Fruit fly (Drosophila melanogaster): Measurements from ENCODE around the gene ATPsynE.
A peak's percentile ranks its signal among the peaks of the same experiment; 100 is the strongest.

The ATPsynE gene

DNA sequence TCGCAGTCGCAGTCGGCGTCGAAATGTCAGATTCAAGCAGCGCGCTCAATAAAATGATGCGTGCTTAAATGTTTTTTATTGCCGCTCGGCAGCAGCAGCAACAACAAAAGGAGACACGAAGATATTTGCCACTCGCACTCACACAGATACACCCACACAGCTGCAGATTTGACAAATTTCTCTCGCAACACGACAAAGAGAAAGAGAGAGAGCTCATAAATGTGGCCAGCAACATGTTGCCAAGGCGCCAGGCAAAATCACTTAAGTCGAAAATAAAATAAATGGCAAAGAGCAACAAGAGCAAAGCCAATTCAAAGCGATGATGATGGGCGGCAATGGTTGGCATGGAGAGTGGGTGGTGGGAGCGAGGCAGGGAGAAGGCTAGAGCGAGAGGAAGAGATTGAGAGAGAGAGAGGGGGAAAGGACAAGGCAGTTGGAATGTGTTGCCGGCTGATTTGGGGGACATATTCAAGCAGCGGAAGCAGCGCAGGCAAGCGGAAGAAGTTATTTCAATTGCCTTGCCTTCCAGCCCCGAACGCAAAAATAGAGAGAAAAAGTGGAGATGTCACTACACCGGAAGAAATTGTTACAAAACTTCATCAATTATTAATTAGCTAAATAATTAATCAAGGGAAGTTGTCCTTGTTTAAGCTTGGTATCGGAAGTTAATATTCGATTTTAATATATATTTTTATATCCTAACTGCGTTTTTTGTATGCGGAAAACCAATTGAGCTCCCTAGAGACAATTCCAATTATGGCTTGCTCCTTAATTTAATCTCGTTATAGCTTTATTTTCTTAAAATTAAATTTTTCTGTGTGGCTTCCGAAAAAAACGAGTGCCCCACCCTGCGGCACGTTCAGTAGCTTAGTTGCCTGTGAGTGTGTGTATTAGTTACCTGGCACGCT, 20.3 kb downstream of the ATPsynE start (continued):
- TF ChIP-seq CG10979 (tag; optimal IDR thresholded peaks at IDR 0.05) (peak; percentile 50), CG34224 (GFP tag; IDR thresholded peaks at IDR 0.05; ENCODE audit: partially characterized antibody) (peak; percentile 47; the same call in 1 of the 3 replicates), CG12942 (GFP tag; optimal IDR thresholded peaks at IDR 0.05) (peak; percentile 12), phol (tag; optimal IDR thresholded peaks at IDR 0.05) (peak; percentile 66), CG9932 (GFP tag; IDR thresholded peaks at IDR 0.05) (peak; percentile 30; the same call in 1 of the 2 replicates), slou (GFP tag; optimal IDR thresholded peaks at IDR 0.05) (peak; percentile 56), Dll (GFP tag; IDR thresholded peaks at IDR 0.05; ENCODE audit: partially characterized antibody) (peak; percentile 53; the same call in 2 of the 4 replicates), trem (tag; optimal IDR thresholded peaks at IDR 0.05) (peak; percentile 9), zf30C (GFP tag; optimal IDR thresholded peaks at IDR 0.05) (no peak), CG8290 (GFP tag; optimal IDR thresholded peaks at IDR 0.05) (no peak), CG8290 (tag; optimal IDR thresholded peaks at IDR 0.05) (no peak), Stat92E (GFP tag; optimal IDR thresholded peaks at IDR 0.05) (no peak), abd-A (tag; optimal IDR thresholded peaks at IDR 0.05) (peak; percentile 99), gcm (GFP tag; optimal IDR thresholded peaks at IDR 0.05) (peak; percentile 10), Xrp1 (GFP tag; IDR thresholded peaks at IDR 0.05) (peak; percentile 65), vvl (GFP tag; IDR thresholded peaks at IDR 0.05) (peak; percentile 54), Vsx1 (GFP tag; optimal IDR thresholded peaks at IDR 0.05) (peak; percentile 20), CG3847 (GFP tag; IDR thresholded peaks at IDR 0.05) (0 out of 2 replicates have a peak, but pooled peaks have one; percentile 29), grn (GFP tag; optimal IDR thresholded peaks at IDR 0.05) (no peak), nmo (GFP tag; optimal IDR thresholded peaks at IDR 0.05) (peak; percentile 64), CG3281 (GFP tag; optimal IDR thresholded peaks at IDR 0.05) (peak; percentile 75), CG18619 (GFP tag; optimal IDR thresholded peaks at IDR 0.05) (peak; percentile 58), CG14667 (GFP tag; IDR thresholded peaks at IDR 0.05) (0 out of 2 replicates have a peak, but pooled peaks have one; percentile 17), Side (GFP tag; optimal IDR thresholded peaks at IDR 0.05) (no peak), tap (tag; optimal IDR thresholded peaks at IDR 0.05) (peak; percentile 14), pan (optimal IDR thresholded peaks at IDR 0.05) (no peak), pan (GFP tag; optimal IDR thresholded peaks at IDR 0.05 in 1 of 2, IDR thresholded peaks at IDR 0.05 in 1 of 2) (peak in 1 of 2 experiments; percentile 61), Hand (GFP tag; optimal IDR thresholded peaks at IDR 0.05) (peak; percentile 69), MBD-R2 (GFP tag; IDR thresholded peaks at IDR 0.05) (0 out of 2 replicates have a peak, but pooled peaks have one; percentile 13), cato (GFP tag; optimal IDR thresholded peaks at IDR 0.05; ENCODE audit: borderline replicate concordance) (peak; percentile 31), CG32532 (GFP tag; IDR thresholded peaks at IDR 0.05) (peak; percentile 57; the same call in 1 of the 2 replicates), CG1832 (GFP tag; optimal IDR thresholded peaks at IDR 0.05) (peak; percentile 62), bcd (GFP tag; optimal IDR thresholded peaks at IDR 0.05) (peak; percentile 69), bsh (GFP tag; optimal IDR thresholded peaks at IDR 0.05) (peak in 1 of 2 experiments; percentile 31), nau (GFP tag; optimal IDR thresholded peaks at IDR 0.05) (peak; percentile 49), CG12155 (GFP tag; optimal IDR thresholded peaks at IDR 0.05) (peak; percentile 36), kni (GFP tag; optimal IDR thresholded peaks at IDR 0.05) (no peak), caup (GFP tag; optimal IDR thresholded peaks at IDR 0.05; ENCODE audit: severe bottlenecking) (peak; percentile 72), Ssrp (tag; optimal IDR thresholded peaks at IDR 0.05) (peak; percentile 41), tgo (GFP tag; IDR thresholded peaks at IDR 0.05) (peak; percentile 39; the same call in 2 of the 3 replicates), NFAT (GFP tag; IDR thresholded peaks at IDR 0.05) (no peak), onecut (GFP tag; IDR thresholded peaks at IDR 0.05) (0 out of 2 replicates have a peak, but pooled peaks have one; percentile 11), CG15514 (GFP tag; optimal IDR thresholded peaks at IDR 0.05) (peak; percentile 54), E2f2 (GFP tag; IDR thresholded peaks at IDR 0.05) (peak; percentile 34; the same call in 1 of the 2 replicates), Max (GFP tag; optimal IDR thresholded peaks at IDR 0.05) (peak; percentile 36), stc (GFP tag; IDR thresholded peaks at IDR 0.05) (0 out of 2 replicates have a peak, but pooled peaks have one; percentile 26), fd3F (GFP tag; optimal IDR thresholded peaks at IDR 0.05) (peak; percentile 46)
